Worm (Caenorhabditis elegans) whole organism, young adult: ENCODE measurements around the gene flh-2.

Experiments used
- B0261.1 ChIP-seq: sonication (generic microtip); optimal IDR thresholded peaks from 2 replicates; lab custom pipeline; 2016; ENCODE audit warnings: mild to moderate bottlenecking, missing genetic modification characterization, moderate library complexity, missing compliant biosample characterization
- B0336.3 ChIP-seq: fragments of 200-800 bp; sonication (Bioruptor generic); IDR thresholded peaks from 2 replicates; pipeline ENCODE4 v1.3.6; 2022; ENCODE audit warnings: missing genetic modification characterization, missing compliant biosample characterization
- C17E4.6 ChIP-seq: fragments of 200-800 bp; sonication (Bioruptor generic); IDR thresholded peaks from 2 replicates; pipeline ENCODE4 v1.3.6; 2022; ENCODE audit warnings: missing genetic modification reagents, missing genetic modification characterization, missing compliant biosample characterization
- D2030.7 ChIP-seq: fragments of 200-800 bp; sonication (Bioruptor generic); IDR thresholded peaks from 2 replicates; pipeline ENCODE4 v1.3.6; 2022; ENCODE audit warnings: missing genetic modification reagents, missing genetic modification characterization, missing compliant biosample characterization
- F33H1.4 ChIP-seq: fragments of 200-800 bp; sonication (Bioruptor generic); IDR thresholded peaks from 2 replicates; pipeline ENCODE4 v1.3.6; 2022; ENCODE audit warnings: missing genetic modification reagents, missing genetic modification characterization, missing compliant biosample characterization
- F39B2.1 ChIP-seq: fragments of 200-800 bp; sonication (Bioruptor generic); IDR thresholded peaks from 2 replicates; pipeline ENCODE4 v1.3.6; 2022; ENCODE audit warnings: missing genetic modification reagents, missing genetic modification characterization, missing compliant biosample characterization
- K11D2.4 ChIP-seq: fragments of 200-800 bp; sonication (Bioruptor generic); IDR thresholded peaks from 2 replicates; pipeline ENCODE4 v1.3.6; 2022; ENCODE audit warnings: missing genetic modification reagents, missing genetic modification characterization, missing compliant biosample characterization
- K12H6.12 ChIP-seq: fragments of 200-800 bp; sonication (Bioruptor generic); optimal IDR thresholded peaks from 2 replicates; lab custom pipeline; 2018; ENCODE audit warnings: mild to moderate bottlenecking, missing genetic modification characterization, missing compliant biosample characterization
- T07F8.4 ChIP-seq: sonication (generic microtip); optimal IDR thresholded peaks from 2 replicates; lab custom pipeline; 2016; ENCODE audit warnings: mild to moderate bottlenecking, missing genetic modification characterization, moderate library complexity, missing compliant biosample characterization
- Y53G8AR.9 ChIP-seq: fragments of 200-800 bp; sonication (Bioruptor generic); conservative IDR thresholded peaks from 2 replicates; pipeline ENCODE4 v1.3.6; 2022; ENCODE audit warnings: missing genetic modification reagents, missing genetic modification characterization, missing compliant biosample characterization
- Y67H2A.10 ChIP-seq: fragments of 200-800 bp; sonication (Bioruptor generic); conservative IDR thresholded peaks from 2 replicates; pipeline ENCODE4 v1.3.6; 2022; ENCODE audit warnings: missing genetic modification reagents, missing genetic modification characterization, missing compliant biosample characterization
- akir-1 ChIP-seq: fragments of 200-800 bp; sonication (Bioruptor generic); optimal IDR thresholded peaks from 2 replicates; lab custom pipeline; 2018; ENCODE audit warnings: mild to moderate bottlenecking, missing genetic modification characterization, moderate library complexity, missing compliant biosample characterization
- attf-5 ChIP-seq: fragments of 200-800 bp; sonication (Bioruptor generic); optimal IDR thresholded peaks from 2 replicates; lab custom pipeline; 2018; ENCODE audit warnings: mild to moderate bottlenecking, missing genetic modification characterization, missing compliant biosample characterization
- attf-6 ChIP-seq: fragments of 200-800 bp; sonication (Bioruptor generic); IDR thresholded peaks from 2 replicates; pipeline ENCODE4 v1.3.6; 2022; ENCODE audit warnings: missing genetic modification reagents, missing genetic modification characterization, missing compliant biosample characterization
- bed-1 ChIP-seq: fragments of 200-800 bp; sonication (Bioruptor generic); IDR thresholded peaks from 2 replicates; pipeline ENCODE4 v1.3.6; 2022; ENCODE audit warnings: missing genetic modification reagents, missing genetic modification characterization, missing compliant biosample characterization
- bed-2 ChIP-seq: fragments of 200-800 bp; sonication (Bioruptor generic); IDR thresholded peaks from 2 replicates; pipeline ENCODE4 v1.3.6; 2022; ENCODE audit warnings: missing genetic modification reagents, missing genetic modification characterization, missing compliant biosample characterization
- cebp-1 ChIP-seq, 2 experiments: fragments of 200-800 bp in 1 of 2; sonication (Bioruptor generic) in 1 of 2; sonication (generic microtip) in 1 of 2; IDR thresholded peaks in 1 of 2; optimal IDR thresholded peaks in 1 of 2; 2 replicates each; pipeline versions ENCODE4 v1.3.6 to Lab custom; 2017 to 2022; ENCODE audit warnings: missing compliant biosample characterization in 2 of 2, missing genetic modification characterization in 2 of 2, mild to moderate bottlenecking in 1 of 2, missing genetic modification reagents in 1 of 2, moderate library complexity in 1 of 2
- cebp-2 ChIP-seq: fragments of 200-800 bp; sonication (Bioruptor generic); IDR thresholded peaks from 2 replicates; pipeline ENCODE4 v1.3.6; 2022; ENCODE audit warnings: missing genetic modification characterization, missing compliant biosample characterization
- ceh-27 ChIP-seq: fragments of 200-800 bp; sonication (Bioruptor generic); optimal IDR thresholded peaks from 2 replicates; lab custom pipeline; 2018; ENCODE audit warnings: mild to moderate bottlenecking, missing genetic modification characterization, moderate library complexity, missing compliant biosample characterization
- ceh-40 ChIP-seq: fragments of 200-800 bp; sonication (Bioruptor generic); IDR thresholded peaks from 2 replicates; pipeline ENCODE4 v1.3.6; 2022; ENCODE audit warnings: missing genetic modification characterization, missing compliant biosample characterization
- ceh-58 ChIP-seq: fragments of 200-800 bp; sonication (Bioruptor generic); IDR thresholded peaks from 2 replicates; pipeline ENCODE4 v1.3.6; 2022; ENCODE audit warnings: missing genetic modification characterization, missing compliant biosample characterization
- die-1 ChIP-seq: sonication (generic microtip); optimal IDR thresholded peaks from 2 replicates; lab custom pipeline; 2016; ENCODE audit warnings: missing genotype, mild to moderate bottlenecking, missing genetic modification characterization, missing compliant biosample characterization
- ekl-4 ChIP-seq: fragments of 200-800 bp; sonication (Bioruptor generic); IDR thresholded peaks from 2 replicates; pipeline ENCODE4 v1.3.6; 2022; ENCODE audit warnings: missing genetic modification reagents, missing genetic modification characterization, missing compliant biosample characterization
- ets-4 ChIP-seq: fragments of 200-800 bp; sonication (Bioruptor generic); optimal IDR thresholded peaks from 2 replicates; lab custom pipeline; 2018; ENCODE audit warnings: mild to moderate bottlenecking, missing genetic modification characterization, missing compliant biosample characterization
- hlh-12 ChIP-seq: sonication (generic microtip); optimal IDR thresholded peaks from 2 replicates; lab custom pipeline; 2016; ENCODE audit warnings: missing genetic modification characterization, missing compliant biosample characterization
- let-607 ChIP-seq, 2 experiments: fragments of 200-800 bp in 1 of 2; sonication (Bioruptor generic) in 1 of 2; sonication (generic microtip) in 1 of 2; optimal IDR thresholded peaks; 2 replicates each; lab custom pipeline; 2016 to 2018; ENCODE audit warnings: mild to moderate bottlenecking in 2 of 2, missing compliant biosample characterization in 2 of 2, missing genetic modification characterization in 2 of 2, moderate library complexity in 2 of 2, missing genotype in 1 of 2
- lin-40 ChIP-seq: sonication (generic microtip); optimal IDR thresholded peaks from 2 replicates; lab custom pipeline; 2016; ENCODE audit warnings: missing genetic modification characterization, mild to moderate bottlenecking, missing compliant biosample characterization, missing genotype, missing genetic modification reagents
- lin-54 ChIP-seq: fragments of 200-800 bp; sonication (Bioruptor generic); optimal IDR thresholded peaks from 2 replicates; lab custom pipeline; 2018; ENCODE audit warnings: mild to moderate bottlenecking, missing genetic modification characterization, missing compliant biosample characterization
- lir-1 ChIP-seq: fragments of 200-800 bp; sonication (Bioruptor generic); conservative IDR thresholded peaks from 2 replicates; pipeline ENCODE4 v1.3.6; 2022; ENCODE audit warnings: missing genetic modification reagents, missing genetic modification characterization, missing compliant biosample characterization
- madf-3 ChIP-seq: fragments of 200-800 bp; sonication (Bioruptor generic); IDR thresholded peaks from 2 replicates; pipeline ENCODE4 v1.3.6; 2022; ENCODE audit warnings: missing genetic modification reagents, missing genetic modification characterization, missing compliant biosample characterization
- mes-4 ChIP-seq: sonication (generic microtip); optimal IDR thresholded peaks from 2 replicates; lab custom pipeline; 2016; ENCODE audit warnings: missing genotype, missing genetic modification characterization, missing compliant biosample characterization
- mxl-1 ChIP-seq: sonication (generic microtip); optimal IDR thresholded peaks from 2 replicates; lab custom pipeline; 2016; ENCODE audit warnings: missing genetic modification characterization, missing compliant biosample characterization
- nhr-179 ChIP-seq: sonication (generic microtip); optimal IDR thresholded peaks from 2 replicates; lab custom pipeline; 2016; ENCODE audit warnings: mild to moderate bottlenecking, missing genetic modification characterization, missing compliant biosample characterization
- nhr-90 ChIP-seq: sonication (generic microtip); optimal IDR thresholded peaks from 2 replicates; lab custom pipeline; 2016; ENCODE audit warnings: missing genotype, mild to moderate bottlenecking, missing genetic modification characterization, missing compliant biosample characterization
- rcor-1 ChIP-seq: fragments of 200-800 bp; sonication (Bioruptor generic); IDR thresholded peaks from 2 replicates; pipeline ENCODE4 v1.3.6; 2022; ENCODE audit warnings: missing genetic modification reagents, missing genetic modification characterization, missing compliant biosample characterization
- repo-1 ChIP-seq: sonication (generic microtip); optimal IDR thresholded peaks from 2 replicates; lab custom pipeline; 2017; ENCODE audit warnings: mild to moderate bottlenecking, missing genetic modification characterization, missing compliant biosample characterization
- sea-2 ChIP-seq: fragments of 200-800 bp; sonication (Bioruptor generic); IDR thresholded peaks from 2 replicates; pipeline ENCODE4 v1.3.6; 2022; ENCODE audit warnings: missing genetic modification characterization, missing compliant biosample characterization
- snpc-3.4 ChIP-seq: sonication (generic microtip); optimal IDR thresholded peaks from 2 replicates; lab custom pipeline; 2017; ENCODE audit warnings: missing genetic modification characterization, mild to moderate bottlenecking, missing compliant biosample characterization, antibody characterized with exemption, moderate library complexity, missing genotype, missing genetic modification reagents
- tbx-9 ChIP-seq: sonication (generic microtip); optimal IDR thresholded peaks from 2 replicates; lab custom pipeline; 2016; ENCODE audit warnings: borderline replicate concordance, missing genetic modification characterization, inconsistent platforms, missing compliant biosample characterization
- unc-130 ChIP-seq: sonication (generic microtip); optimal IDR thresholded peaks from 2 replicates; lab custom pipeline; 2016; ENCODE audit warnings: missing genetic modification reagents, missing genetic modification characterization, missing compliant biosample characterization
- unc-62 ChIP-seq: fragments of 150-350 bp; optimal IDR thresholded peaks from 2 replicates; lab custom pipeline; 2014; ENCODE audit warnings: missing biosample characterization, missing genetic modification reagents, missing genetic modification characterization
- xnd-1 ChIP-seq: sonication (generic microtip); optimal IDR thresholded peaks from 2 replicates; lab custom pipeline; 2016; ENCODE audit warnings: missing genotype, missing genetic modification reagents, missing genetic modification characterization, missing compliant biosample characterization
- zfh-2 ChIP-seq: fragments of 200-800 bp; sonication (Bioruptor generic); conservative IDR thresholded peaks from 2 replicates; pipeline ENCODE4 v1.3.6; 2022; ENCODE audit warnings: missing genetic modification reagents, missing genetic modification characterization, missing compliant biosample characterization
- ztf-22 ChIP-seq: fragments of 200-800 bp; sonication (Bioruptor generic); optimal IDR thresholded peaks from 2 replicates; lab custom pipeline; 2018; ENCODE audit warnings: mild to moderate bottlenecking, missing genetic modification characterization, moderate library complexity, missing compliant biosample characterization

The flh-2 gene

DNA sequence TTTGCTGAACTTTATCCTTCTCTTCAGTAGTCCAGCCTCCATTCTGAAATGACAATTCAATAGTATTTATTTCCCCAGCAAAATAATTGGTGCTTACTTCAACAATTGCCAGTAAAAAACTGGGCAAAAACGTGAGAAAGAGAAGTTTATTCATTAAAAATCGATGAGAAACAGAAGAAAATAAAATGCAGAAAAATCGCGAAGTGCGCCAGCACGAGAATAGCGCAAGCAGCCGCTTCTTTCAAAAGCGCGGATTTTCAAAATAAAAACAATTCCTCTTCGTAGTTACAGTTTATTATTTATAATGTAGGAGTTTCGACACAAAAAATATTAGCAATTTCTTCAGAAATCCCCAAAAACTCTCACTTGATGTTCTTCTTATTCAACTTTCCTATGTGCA, 11.0 kb downstream of the flh-2 start, which contains the start of gene C27F2.9 (continued):
- TF ChIP-seq lir-1 (GFP tag; lab: Robert Waterston, UW): no peak; the same call in 1 of the 2 replicates
- no peak for TF ChIP-seq hlh-12 (tag; lab: Kevin White, UChicago)
- TF ChIP-seq T07F8.4: no peak
- no peak for TF ChIP-seq C17E4.6 (GFP tag; lab: Robert Waterston, UW)
- peak; percentile 62 for TF ChIP-seq D2030.7 (GFP tag; lab: Robert Waterston, UW)
- TF ChIP-seq F39B2.1 (GFP tag; lab: Robert Waterston, UW): no peak
- no peak for TF ChIP-seq unc-62 (GFP tag; lab: Kevin White, UChicago)
- TF ChIP-seq nhr-179 (tag; lab: Kevin White, UChicago): no peak
- TF ChIP-seq ceh-27 (GFP tag; lab: Kevin White, UChicago): peak; percentile 34
- TF ChIP-seq unc-130 (GFP tag; lab: Kevin White, UChicago): peak; percentile 48
- TF ChIP-seq bed-1: no peak
- no peak for TF ChIP-seq ceh-40 (GFP tag; lab: Robert Waterston, UW)
- TF ChIP-seq cebp-1 (GFP tag; IDR thresholded peaks at IDR 0.05; lab: Robert Waterston, UW): no peak
- TF ChIP-seq cebp-1 (tag; optimal IDR thresholded peaks at IDR 0.05; lab: Kevin White, UChicago): no peak
- peak; percentile 100 for TF ChIP-seq lin-54 (GFP tag; lab: Kevin White, UChicago)
- TF ChIP-seq B0261.1: no peak
- TF ChIP-seq ceh-58: no peak

DNA sequence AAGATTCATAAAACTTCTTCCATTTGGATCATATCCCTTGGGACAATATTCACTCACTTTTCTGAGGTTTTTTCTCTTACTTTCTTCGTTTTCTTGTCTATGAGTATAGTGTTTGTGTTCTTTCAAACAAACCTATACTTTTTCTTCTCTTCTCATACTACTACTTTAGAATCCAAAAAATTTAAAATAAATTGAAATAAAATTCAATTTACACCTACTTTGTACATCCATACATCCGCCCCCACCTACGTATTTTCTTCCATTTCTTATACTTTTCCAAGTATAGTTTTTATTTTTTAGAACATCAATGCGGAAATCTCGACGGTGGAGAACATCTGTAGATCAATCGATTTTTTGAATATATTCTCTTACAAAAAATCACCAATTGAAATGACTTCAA, 13.3 kb downstream of the flh-2 start, which contains the start of gene nca-2:
Gene nca-2, plus strand, starts transcription at position 301 of the 400 bp plus-strand sequence.
- no peak for TF ChIP-seq akir-1 (GFP tag; lab: Kevin White, UChicago)
- TF ChIP-seq nhr-90 (tag; lab: Kevin White, UChicago): no peak

DNA sequence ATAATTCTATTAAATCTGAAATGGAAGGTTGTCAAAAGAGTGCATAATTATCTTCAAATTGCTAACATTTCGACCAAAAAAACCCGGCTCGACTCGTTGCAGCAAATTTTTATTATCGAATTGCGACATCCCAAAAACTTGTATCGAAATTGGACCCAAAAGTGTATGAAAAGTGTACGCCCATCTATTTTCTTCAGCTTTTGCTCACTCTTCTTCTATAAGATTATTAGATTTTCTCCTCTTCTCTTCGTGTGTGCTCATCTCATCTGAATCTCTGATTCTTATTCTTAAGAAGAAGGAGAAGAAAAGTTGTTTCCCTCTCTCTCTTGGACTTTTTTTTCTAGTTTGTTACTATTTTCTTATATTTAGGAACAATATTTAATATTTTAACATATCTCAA, 15.3 kb downstream of the flh-2 start:
- TF ChIP-seq ekl-4 (GFP tag; lab: Robert Waterston, UW) (no peak), die-1 (no peak), Y53G8AR.9 (no peak), madf-3 (GFP tag; lab: Robert Waterston, UW) (no peak), let-607 (tag; optimal IDR thresholded peaks at IDR 0.05; lab: Kevin White, UChicago) (no peak), repo-1 (no peak), cebp-2 (GFP tag; lab: Robert Waterston, UW) (no peak), F33H1.4 (GFP tag; lab: Robert Waterston, UW) (no peak), K12H6.12 (tag; lab: Kevin White, UChicago) (no peak), tbx-9 (tag; lab: Kevin White, UChicago) (no peak), K11D2.4 (no peak)

DNA sequence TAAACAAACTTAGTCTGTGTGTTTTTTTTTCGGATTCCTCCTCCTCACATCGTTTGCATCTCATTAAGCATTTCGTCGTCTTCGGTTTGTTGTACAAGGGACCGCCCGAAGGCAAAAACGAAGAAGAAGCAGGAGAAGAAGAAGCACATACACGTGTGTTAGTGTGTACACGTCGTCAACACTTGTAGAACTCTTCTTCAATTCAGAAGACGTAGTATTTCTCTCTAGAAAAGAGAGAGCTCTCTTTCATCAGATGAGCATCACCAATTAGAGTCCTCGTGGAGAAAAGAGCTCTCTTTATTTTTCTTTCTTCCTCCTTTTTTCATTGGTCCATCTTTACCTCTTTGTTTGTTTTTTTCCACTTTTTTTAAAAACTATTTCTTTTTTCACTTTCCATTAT, 16.2 kb downstream of the flh-2 start:
- TF ChIP-seq snpc-3.4 (tag; lab: Kevin White, UChicago) (no peak), ets-4 (GFP tag; lab: Kevin White, UChicago) (no peak), attf-5 (GFP tag; lab: Kevin White, UChicago) (no peak), tbx-9 (tag; lab: Kevin White, UChicago) (no peak), rcor-1 (GFP tag; lab: Robert Waterston, UW) (no peak), sea-2 (GFP tag; lab: Robert Waterston, UW) (no peak), xnd-1 (tag; lab: Kevin White, UChicago) (no peak), bed-2 (GFP tag; lab: Robert Waterston, UW) (no peak), Y67H2A.10 (GFP tag; lab: Robert Waterston, UW) (no peak), lin-40 (tag; lab: Kevin White, UChicago) (no peak), D2030.7 (GFP tag; lab: Robert Waterston, UW) (no peak), zfh-2 (no peak), B0336.3 (no peak), lir-1 (GFP tag; lab: Robert Waterston, UW) (no peak), attf-6 (GFP tag; lab: Robert Waterston, UW) (no peak), mes-4 (tag; lab: Kevin White, UChicago) (no peak), ztf-22 (GFP tag; lab: Kevin White, UChicago) (no peak), mxl-1 (no peak)
- TF ChIP-seq, all 124 proteins: peak for 0
